Worm (Caenorhabditis elegans) whole organism, young adult: ENCODE results near the gene spe-29.

ENCODE experiments used
- B0261.1 ChIP-seq: sonication (generic microtip); optimal IDR thresholded peaks from 2 replicates; lab custom pipeline; 2016; ENCODE audit warnings: mild to moderate bottlenecking, missing genetic modification characterization, moderate library complexity, missing compliant biosample characterization
- F37B4.10 ChIP-seq: fragments of 200-800 bp; sonication (Bioruptor generic); IDR thresholded peaks from 2 replicates; pipeline ENCODE4 v1.3.6; 2022; ENCODE audit warnings: missing genetic modification characterization, missing compliant biosample characterization
- F39B2.1 ChIP-seq: fragments of 200-800 bp; sonication (Bioruptor generic); IDR thresholded peaks from 2 replicates; pipeline ENCODE4 v1.3.6; 2022; ENCODE audit warnings: missing genetic modification reagents, missing genetic modification characterization, missing compliant biosample characterization
- F55B11.4 ChIP-seq: sonication (generic microtip); optimal IDR thresholded peaks from 2 replicates; lab custom pipeline; 2016; ENCODE audit warnings: missing compliant biosample characterization, missing genetic modification characterization, borderline replicate concordance; ENCODE audit not compliant: insufficient read depth
- F57A8.1 ChIP-seq: fragments of 200-800 bp; sonication (Bioruptor generic); optimal IDR thresholded peaks from 2 replicates; lab custom pipeline; 2018; ENCODE audit warnings: mild to moderate bottlenecking, missing genetic modification characterization, moderate library complexity, missing compliant biosample characterization
- T07F8.4 ChIP-seq: sonication (generic microtip); optimal IDR thresholded peaks from 2 replicates; lab custom pipeline; 2016; ENCODE audit warnings: mild to moderate bottlenecking, missing genetic modification characterization, moderate library complexity, missing compliant biosample characterization
- aptf-2 ChIP-seq: fragments of 200-800 bp; sonication (Bioruptor generic); conservative IDR thresholded peaks from 2 replicates; pipeline ENCODE4 v1.3.6; 2022; ENCODE audit warnings: missing genetic modification reagents, missing genetic modification characterization, missing compliant biosample characterization
- aptf-3 ChIP-seq: fragments of 200-800 bp; sonication (Bioruptor generic); IDR thresholded peaks from 2 replicates; pipeline ENCODE4 v1.3.6; 2022; ENCODE audit warnings: missing genetic modification characterization, missing compliant biosample characterization
- atf-7 ChIP-seq: sonication (generic microtip); optimal IDR thresholded peaks from 2 replicates; lab custom pipeline; 2017; ENCODE audit warnings: mild to moderate bottlenecking, missing genetic modification characterization, missing compliant biosample characterization
- athp-1 ChIP-seq: sonication (generic microtip); optimal IDR thresholded peaks from 2 replicates; lab custom pipeline; 2017; ENCODE audit warnings: mild to moderate bottlenecking, missing genetic modification characterization, missing compliant biosample characterization
- attf-3 ChIP-seq: fragments of 200-800 bp; sonication (Bioruptor generic); conservative IDR thresholded peaks from 2 replicates; pipeline ENCODE4 v1.3.6; 2022; ENCODE audit warnings: missing genetic modification reagents, missing genetic modification characterization, missing compliant biosample characterization
- attf-6 ChIP-seq: fragments of 200-800 bp; sonication (Bioruptor generic); IDR thresholded peaks from 2 replicates; pipeline ENCODE4 v1.3.6; 2022; ENCODE audit warnings: missing genetic modification reagents, missing genetic modification characterization, missing compliant biosample characterization
- ccch-3 ChIP-seq: fragments of 200-800 bp; sonication (Bioruptor generic); optimal IDR thresholded peaks from 2 replicates; lab custom pipeline; 2018; ENCODE audit warnings: mild to moderate bottlenecking, missing genetic modification characterization, missing compliant biosample characterization
- cebp-2 ChIP-seq: fragments of 200-800 bp; sonication (Bioruptor generic); IDR thresholded peaks from 2 replicates; pipeline ENCODE4 v1.3.6; 2022; ENCODE audit warnings: missing genetic modification characterization, missing compliant biosample characterization
- ceh-27 ChIP-seq: fragments of 200-800 bp; sonication (Bioruptor generic); optimal IDR thresholded peaks from 2 replicates; lab custom pipeline; 2018; ENCODE audit warnings: mild to moderate bottlenecking, missing genetic modification characterization, moderate library complexity, missing compliant biosample characterization
- ceh-40 ChIP-seq: fragments of 200-800 bp; sonication (Bioruptor generic); IDR thresholded peaks from 2 replicates; pipeline ENCODE4 v1.3.6; 2022; ENCODE audit warnings: missing genetic modification characterization, missing compliant biosample characterization
- ceh-58 ChIP-seq: fragments of 200-800 bp; sonication (Bioruptor generic); IDR thresholded peaks from 2 replicates; pipeline ENCODE4 v1.3.6; 2022; ENCODE audit warnings: missing genetic modification characterization, missing compliant biosample characterization
- ceh-91 ChIP-seq: fragments of 200-800 bp; sonication (Bioruptor generic); IDR thresholded peaks from 2 replicates; pipeline ENCODE4 v1.3.6; 2022; ENCODE audit warnings: missing genetic modification reagents, missing genetic modification characterization, missing compliant biosample characterization
- die-1 ChIP-seq: sonication (generic microtip); optimal IDR thresholded peaks from 2 replicates; lab custom pipeline; 2016; ENCODE audit warnings: missing genotype, mild to moderate bottlenecking, missing genetic modification characterization, missing compliant biosample characterization
- dox-1 ChIP-seq: fragments of 200-800 bp; sonication (Bioruptor generic); IDR thresholded peaks from 2 replicates; pipeline ENCODE4 v1.3.6; 2022; ENCODE audit warnings: missing genetic modification reagents, missing genetic modification characterization, missing compliant biosample characterization
- egl-18 ChIP-seq: fragments of 200-800 bp; sonication (Bioruptor generic); IDR thresholded peaks from 2 replicates; pipeline ENCODE4 v1.3.6; 2022; ENCODE audit warnings: missing genetic modification reagents, missing genetic modification characterization, missing compliant biosample characterization
- egrh-3 ChIP-seq: fragments of 200-800 bp; sonication (Bioruptor generic); IDR thresholded peaks from 2 replicates; pipeline ENCODE4 v1.3.6; 2022; ENCODE audit warnings: missing genetic modification reagents, missing genetic modification characterization, missing compliant biosample characterization
- ekl-4 ChIP-seq: fragments of 200-800 bp; sonication (Bioruptor generic); IDR thresholded peaks from 2 replicates; pipeline ENCODE4 v1.3.6; 2022; ENCODE audit warnings: missing genetic modification reagents, missing genetic modification characterization, missing compliant biosample characterization
- madf-6 ChIP-seq: fragments of 200-800 bp; sonication (Bioruptor generic); IDR thresholded peaks from 2 replicates; pipeline ENCODE4 v1.3.6; 2022; ENCODE audit warnings: missing genetic modification reagents, missing genetic modification characterization, missing compliant biosample characterization
- mel-28 ChIP-seq: sonication (generic microtip); optimal IDR thresholded peaks from 2 replicates; lab custom pipeline; 2016; ENCODE audit warnings: borderline replicate concordance, mild to moderate bottlenecking, missing genetic modification characterization, missing compliant biosample characterization
- mxl-1 ChIP-seq: sonication (generic microtip); optimal IDR thresholded peaks from 2 replicates; lab custom pipeline; 2016; ENCODE audit warnings: missing genetic modification characterization, missing compliant biosample characterization
- nfya-1 ChIP-seq: sonication (generic microtip); optimal IDR thresholded peaks from 2 replicates; lab custom pipeline; 2017; ENCODE audit warnings: antibody characterized with exemption, missing compliant biosample characterization, missing genetic modification characterization, borderline replicate concordance; ENCODE audit not compliant: insufficient read depth
- nfyb-1 ChIP-seq: fragments of 200-800 bp; sonication (Bioruptor generic); IDR thresholded peaks from 2 replicates; pipeline ENCODE4 v1.3.6; 2022; ENCODE audit warnings: missing genetic modification reagents, missing genetic modification characterization, missing compliant biosample characterization
- nhr-120 ChIP-seq: fragments of 200-800 bp; sonication (Bioruptor generic); IDR thresholded peaks from 2 replicates; pipeline ENCODE4 v1.3.6; 2022; ENCODE audit warnings: missing genetic modification characterization, missing compliant biosample characterization
- nhr-27 ChIP-seq: fragments of 200-800 bp; sonication (Bioruptor generic); optimal IDR thresholded peaks from 2 replicates; lab custom pipeline; 2018; ENCODE audit warnings: mild to moderate bottlenecking, missing genetic modification characterization, moderate library complexity, missing compliant biosample characterization
- rec-8 ChIP-seq, 2 experiments: sonication (generic microtip); optimal IDR thresholded peaks; 2 replicates each; lab custom pipeline; 2016; ENCODE audit warnings: mild to moderate bottlenecking in 2 of 2, missing genetic modification characterization in 2 of 2, missing genetic modification reagents in 2 of 2, missing genotype in 2 of 2, missing biosample characterization in 1 of 2, missing compliant biosample characterization in 1 of 2, moderate library complexity in 1 of 2
- rpc-1 ChIP-seq, 2 experiments: fragments of 150-350 bp in 1 of 2; sonication (generic microtip) in 1 of 2; optimal IDR thresholded peaks; 2 replicates each; lab custom pipeline; 2014 to 2018; ENCODE audit warnings: missing biosample characterization in 1 of 2, missing genetic modification characterization in 1 of 2, missing genetic modification reagents in 1 of 2, missing genotype in 1 of 2
- sea-2 ChIP-seq: fragments of 200-800 bp; sonication (Bioruptor generic); IDR thresholded peaks from 2 replicates; pipeline ENCODE4 v1.3.6; 2022; ENCODE audit warnings: missing genetic modification characterization, missing compliant biosample characterization
- tbx-9 ChIP-seq: sonication (generic microtip); optimal IDR thresholded peaks from 2 replicates; lab custom pipeline; 2016; ENCODE audit warnings: borderline replicate concordance, missing genetic modification characterization, inconsistent platforms, missing compliant biosample characterization
- xnd-1 ChIP-seq: sonication (generic microtip); optimal IDR thresholded peaks from 2 replicates; lab custom pipeline; 2016; ENCODE audit warnings: missing genotype, missing genetic modification reagents, missing genetic modification characterization, missing compliant biosample characterization
- ztf-18 ChIP-seq: sonication (generic microtip); optimal IDR thresholded peaks from 2 replicates; lab custom pipeline; 2016; ENCODE audit warnings: missing genotype, mild to moderate bottlenecking, missing genetic modification characterization, missing compliant biosample characterization
- ztf-25 ChIP-seq: fragments of 200-800 bp; sonication (Bioruptor generic); IDR thresholded peaks from 2 replicates; pipeline ENCODE4 v1.3.6; 2022; ENCODE audit warnings: missing genetic modification reagents, missing genetic modification characterization, missing compliant biosample characterization
- ztf-28 ChIP-seq: fragments of 200-800 bp; sonication (Bioruptor generic); IDR thresholded peaks from 2 replicates; pipeline ENCODE4 v1.3.6; 2022; ENCODE audit warnings: missing genetic modification reagents, missing genetic modification characterization, missing compliant biosample characterization
- ztf-6 ChIP-seq: fragments of 200-800 bp; sonication (Bioruptor generic); IDR thresholded peaks from 2 replicates; pipeline ENCODE4 v1.3.6; 2022; ENCODE audit warnings: missing genetic modification reagents, missing genetic modification characterization, missing compliant biosample characterization

spe-29 gene

DNA sequence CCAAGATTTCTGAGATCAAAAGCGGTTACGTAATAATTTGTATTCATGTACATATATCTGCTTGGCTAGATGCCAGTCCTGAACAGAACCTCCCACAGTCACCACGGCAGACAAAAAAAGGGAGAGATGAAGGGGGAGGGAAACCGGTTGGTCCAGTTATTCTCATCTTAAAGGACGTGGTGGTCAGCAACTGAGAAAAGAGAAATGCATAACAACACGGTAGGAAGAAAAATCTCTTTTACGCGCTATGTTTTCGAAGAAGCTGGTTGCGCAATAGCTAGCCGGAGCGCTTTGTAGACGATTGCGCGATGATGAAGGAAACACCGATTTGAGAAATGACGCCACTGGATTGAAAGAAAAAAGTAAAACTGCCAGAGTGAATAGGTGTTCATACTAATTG, 15.7 kb upstream of the spe-29 start:
- no peak for TF ChIP-seq mel-28 (tag; lab: Kevin White, UChicago)
- no peak for TF ChIP-seq nfya-1 (tag; lab: Kevin White, UChicago)
- TF ChIP-seq die-1 (tag; lab: Kevin White, UChicago): no peak
- no peak for TF ChIP-seq ceh-91 (GFP tag; lab: Robert Waterston, UW)
- TF ChIP-seq ztf-6: no peak
- no peak for TF ChIP-seq B0261.1
- no peak for TF ChIP-seq egl-18 (GFP tag; lab: Robert Waterston, UW)
- no peak for TF ChIP-seq ceh-27
- TF ChIP-seq F55B11.4 (tag; lab: Kevin White, UChicago): no peak
- TF ChIP-seq dox-1: no peak
- no peak for TF ChIP-seq xnd-1 (tag; lab: Kevin White, UChicago)
- TF ChIP-seq ekl-4 (GFP tag; lab: Robert Waterston, UW): no peak
- no peak for TF ChIP-seq madf-6 (GFP tag; lab: Robert Waterston, UW)
- TF ChIP-seq F57A8.1 (GFP tag; lab: Kevin White, UChicago): no peak
- no peak for TF ChIP-seq ztf-28
- TF ChIP-seq ceh-58: no peak
- TF ChIP-seq sea-2 (GFP tag; lab: Robert Waterston, UW): no peak
- no peak for TF ChIP-seq atf-7 (tag; lab: Kevin White, UChicago)
- TF ChIP-seq attf-6 (GFP tag; lab: Robert Waterston, UW): no peak

DNA sequence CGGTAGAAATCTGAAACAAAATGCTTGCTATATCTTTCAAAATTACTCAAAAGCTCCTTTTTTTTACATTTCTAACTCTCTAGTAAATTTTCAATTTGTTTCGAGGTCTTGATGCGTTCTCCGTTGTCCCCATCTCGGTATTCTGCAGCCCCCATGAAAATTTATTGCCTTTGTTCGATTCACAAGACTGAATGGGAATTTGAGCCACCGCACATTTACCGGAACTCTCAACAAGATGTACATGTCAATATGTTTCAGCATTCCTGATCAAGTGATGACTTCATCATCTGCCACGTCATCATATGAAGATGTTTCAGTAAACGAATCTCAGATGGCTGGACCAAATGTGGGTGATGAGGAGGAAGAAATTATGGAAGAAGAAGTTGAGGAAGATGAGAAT, 13.3 kb upstream of the spe-29 start:
- TF ChIP-seq F37B4.10 (GFP tag; lab: Robert Waterston, UW) (no peak), ccch-3 (no peak), F57A8.1 (GFP tag; lab: Kevin White, UChicago) (no peak), attf-3 (GFP tag; lab: Robert Waterston, UW) (no peak)

DNA sequence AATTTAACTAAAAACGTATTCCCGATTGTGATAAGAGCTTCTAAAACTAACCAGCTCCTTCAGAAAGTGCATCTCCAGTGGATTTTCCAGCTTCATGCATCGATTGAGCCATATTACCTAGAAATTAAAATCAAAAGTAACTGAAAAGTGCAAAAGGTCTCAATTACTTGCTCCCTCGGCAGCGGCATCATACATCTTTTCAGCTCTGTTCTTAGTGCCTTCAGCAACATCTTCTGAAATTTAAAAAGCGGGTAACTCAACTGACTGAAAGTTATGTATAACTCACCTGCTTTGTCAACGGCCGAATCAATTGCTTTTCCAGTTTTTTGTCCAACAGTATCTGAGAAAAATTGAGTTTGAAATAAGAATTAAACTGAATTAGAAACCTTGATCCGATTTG, 9.3 kb upstream of the spe-29 start:
- TF ChIP-seq mxl-1 (tag; lab: Kevin White, UChicago) (no peak), rec-8 (tag; optimal IDR thresholded peaks at IDR 0.05; lab: Kevin White, UChicago) (no peak), ztf-6 (no peak), egrh-3 (GFP tag; lab: Robert Waterston, UW) (no peak), athp-1 (tag; lab: Kevin White, UChicago) (no peak), ceh-40 (GFP tag; lab: Robert Waterston, UW) (no peak), aptf-2 (GFP tag; lab: Robert Waterston, UW) (no peak), ztf-18 (no peak), aptf-3 (GFP tag; lab: Robert Waterston, UW) (no peak), ztf-25 (GFP tag; lab: Robert Waterston, UW) (no peak), nhr-27 (tag; lab: Kevin White, UChicago) (no peak), T07F8.4 (tag; lab: Kevin White, UChicago) (no peak), rpc-1 (optimal IDR thresholded peaks at IDR 0.05; lab: Kevin White, UChicago) (no peak), rpc-1 (tag; optimal IDR thresholded peaks at IDR 0.05; lab: Kevin White, UChicago) (no peak), F37B4.10 (GFP tag; lab: Robert Waterston, UW) (no peak), nhr-120 (GFP tag; lab: Robert Waterston, UW) (no peak), nfyb-1 (GFP tag; lab: Robert Waterston, UW) (no peak), F39B2.1 (GFP tag; lab: Robert Waterston, UW) (no peak), cebp-2 (GFP tag; lab: Robert Waterston, UW) (no peak), tbx-9 (tag; lab: Kevin White, UChicago) (no peak), nfya-1 (tag; lab: Kevin White, UChicago) (no peak)
